Worm (Caenorhabditis elegans) whole organism, L4 larva: ENCODE measurements around the gene jun-1.

Experiments used
- ama-1 ChIP-seq: fragments of 150-350 bp; optimal IDR thresholded peaks from 2 replicates; lab custom pipeline; 2014; ENCODE audit warnings: inconsistent platforms, mixed read lengths
- ces-1 ChIP-seq: fragments of 150-350 bp; sonication (generic microtip); optimal IDR thresholded peaks from 4 replicates; lab custom pipeline; 2014; ENCODE audit warnings: missing biosample characterization, missing genetic modification reagents, missing genetic modification characterization
- daf-8 ChIP-seq: fragments of 200-800 bp; sonication (Bioruptor generic); IDR thresholded peaks from 2 replicates; pipeline ENCODE4 v1.3.6; 2022; ENCODE audit warnings: missing genetic modification characterization, missing compliant biosample characterization
- lin-39 ChIP-seq: fragments of 150-350 bp; optimal IDR thresholded peaks from 2 replicates; lab custom pipeline; 2014; ENCODE audit warnings: missing biosample characterization, missing genetic modification reagents, missing genetic modification characterization
- madf-5 ChIP-seq, 2 experiments: fragments of 200-800 bp; sonication (Bioruptor generic); IDR thresholded peaks; 2 replicates each; pipeline ENCODE4 v1.3.6; 2022; ENCODE audit warnings: missing compliant biosample characterization in 2 of 2, missing genetic modification characterization in 2 of 2
- nhr-237 ChIP-seq: sonication (generic microtip); optimal IDR thresholded peaks from 2 replicates; lab custom pipeline; 2017; ENCODE audit warnings: missing biosample characterization, missing genetic modification characterization
- nhr-28 ChIP-seq: fragments of 150-350 bp; optimal IDR thresholded peaks from 2 replicates; lab custom pipeline; 2014; ENCODE audit warnings: missing biosample characterization, missing genetic modification characterization
- skn-1 ChIP-seq: fragments of 150-350 bp; optimal IDR thresholded peaks from 2 replicates; lab custom pipeline; 2014; ENCODE audit warnings: missing biosample characterization, missing genetic modification characterization
- snpc-4 ChIP-seq: fragments of 150-350 bp; optimal IDR thresholded peaks from 2 replicates; lab custom pipeline; 2014; ENCODE audit warnings: missing biosample characterization, missing genetic modification characterization
- unc-130 ChIP-seq: sonication (generic microtip); optimal IDR thresholded peaks from 2 replicates; lab custom pipeline; 2016; ENCODE audit warnings: missing genetic modification reagents, missing genetic modification characterization, missing compliant biosample characterization

ce11 chrII:9115644-9116043, 2.7 kb downstream of the jun-1 start:
- TF ChIP-seq lin-39 (tag; lab: Kevin White, UChicago) (no peak), ces-1 (no peak), daf-8 (GFP tag; lab: Robert Waterston, UW) (no peak), ama-1 (no peak), skn-1 (tag; lab: Kevin White, UChicago) (no peak), unc-130 (GFP tag; lab: Kevin White, UChicago) (no peak), nhr-237 (tag; lab: Kevin White, UChicago) (no peak), nhr-28 (tag; lab: Kevin White, UChicago) (no peak), snpc-4 (no peak), madf-5 (GFP tag; IDR thresholded peaks at IDR 0.05; lab: Robert Waterston, UW) (no peak)
